Worm (Caenorhabditis elegans): ENCODE measurements around the gene C08E8.2.

DNA sequence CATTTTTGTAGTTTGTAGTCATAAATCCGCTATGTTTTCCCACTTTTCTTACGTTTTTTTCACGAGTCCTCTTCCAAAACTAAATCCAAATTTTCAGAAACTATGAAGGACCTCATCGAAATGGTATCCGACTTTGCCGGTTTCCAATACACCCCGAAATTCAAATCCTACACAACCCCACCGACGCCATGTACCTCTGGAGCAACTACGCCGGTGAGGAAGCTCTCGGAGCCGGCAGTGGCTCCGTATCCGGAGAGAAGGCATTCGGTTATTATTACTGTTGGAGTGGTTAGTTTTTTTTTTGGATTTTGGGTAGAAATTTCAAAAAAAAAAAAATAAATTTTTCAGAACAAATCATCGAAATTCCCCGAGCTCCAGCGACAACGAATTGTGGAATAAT, 5.6 kb downstream of the C08E8.2 start, which contains the start of gene C08E8.3:
- TF ChIP-seq scrt-1 (GFP tag; IDR thresholded peaks at IDR 0.05): no peak
- no peak for TF ChIP-seq tra-4 (tag; optimal IDR thresholded peaks at IDR 0.05)
- TF ChIP-seq ceh-13 (GFP tag; optimal IDR thresholded peaks at IDR 0.05): no peak

Data from whole organism, early embryonic.